Worm (Caenorhabditis elegans): ENCODE results near the gene txt-17.

DNA sequence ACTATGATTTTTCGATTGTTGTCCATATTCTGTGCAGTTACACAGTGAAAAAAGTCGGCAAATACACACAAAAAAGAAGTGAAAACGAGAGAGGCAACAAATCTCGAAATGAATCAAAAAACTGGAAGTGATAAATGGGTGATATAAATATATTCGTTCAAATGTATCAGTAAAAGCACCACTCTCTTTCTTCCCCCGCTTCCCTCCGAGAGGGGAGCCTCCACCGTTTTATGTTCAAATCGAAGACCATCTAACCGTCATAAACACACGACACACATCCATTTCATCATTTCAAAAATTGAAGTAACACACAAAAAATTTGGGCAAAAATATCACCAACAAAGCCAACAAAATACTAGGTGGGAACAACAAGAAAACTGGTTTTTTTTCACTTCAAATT lies 25.9 kb downstream of the txt-17 start, which contains the start of gene F20A1.6:
- no peak for TF ChIP-seq dao-5 (tag; optimal IDR thresholded peaks at IDR 0.05)
- no peak for TF ChIP-seq him-1 (tag; optimal IDR thresholded peaks at IDR 0.05)

All from whole organism, L4/young adult.